Fruit fly (Drosophila melanogaster) Kc167 (cell line): ENCODE results near the gene CG42526.

ENCODE experiments used
- Myc ChIP-seq: fragments of >200 bp; optimal IDR thresholded peaks from 2 replicates; lab custom pipeline; 2017; ENCODE audit warnings: missing external identifiers
- Sin3A ChIP-seq: fragments of >200 bp; optimal IDR thresholded peaks from 2 replicates; lab custom pipeline; 2018; ENCODE audit warnings: missing external identifiers
- h ChIP-seq: fragments of >200 bp; optimal IDR thresholded peaks from 3 replicates; lab custom pipeline; 2018; ENCODE audit warnings: missing external identifiers
- insv ChIP-seq: fragments of >200 bp; optimal IDR thresholded peaks from 3 replicates; lab custom pipeline; 2018; ENCODE audit warnings: missing external identifiers
- psq ChIP-seq: fragments of >200 bp; optimal IDR thresholded peaks from 2 replicates; lab custom pipeline; 2017; ENCODE audit warnings: missing external identifiers
- ttk ChIP-seq: sonication (Bioruptor generic); optimal IDR thresholded peaks from 2 replicates; lab custom pipeline; 2017; ENCODE audit warnings: missing external identifiers

CG42526 gene

dm6 chr3L:9396038-9396437 lies 39.2 kb downstream of the CG42526 start:
- TF ChIP-seq h (lab: Kevin White, UChicago) (no peak), ttk (lab: Kevin White, UChicago) (no peak), Sin3A (lab: Kevin White, UChicago) (no peak), insv (no peak), Myc (no peak), psq (lab: Kevin White, UChicago) (no peak)

- TF ChIP-seq psq (lab: Kevin White, UChicago): no peak
- TF ChIP-seq Myc: no peak
- no peak for TF ChIP-seq ttk (lab: Kevin White, UChicago)
- TF ChIP-seq h (lab: Kevin White, UChicago): no peak
- no peak for TF ChIP-seq insv
- no peak for TF ChIP-seq Sin3A (lab: Kevin White, UChicago)
These were observed 43.7 kb downstream of the CG42526 start for dm6 chr3L:9391340-9391980.

DNA sequence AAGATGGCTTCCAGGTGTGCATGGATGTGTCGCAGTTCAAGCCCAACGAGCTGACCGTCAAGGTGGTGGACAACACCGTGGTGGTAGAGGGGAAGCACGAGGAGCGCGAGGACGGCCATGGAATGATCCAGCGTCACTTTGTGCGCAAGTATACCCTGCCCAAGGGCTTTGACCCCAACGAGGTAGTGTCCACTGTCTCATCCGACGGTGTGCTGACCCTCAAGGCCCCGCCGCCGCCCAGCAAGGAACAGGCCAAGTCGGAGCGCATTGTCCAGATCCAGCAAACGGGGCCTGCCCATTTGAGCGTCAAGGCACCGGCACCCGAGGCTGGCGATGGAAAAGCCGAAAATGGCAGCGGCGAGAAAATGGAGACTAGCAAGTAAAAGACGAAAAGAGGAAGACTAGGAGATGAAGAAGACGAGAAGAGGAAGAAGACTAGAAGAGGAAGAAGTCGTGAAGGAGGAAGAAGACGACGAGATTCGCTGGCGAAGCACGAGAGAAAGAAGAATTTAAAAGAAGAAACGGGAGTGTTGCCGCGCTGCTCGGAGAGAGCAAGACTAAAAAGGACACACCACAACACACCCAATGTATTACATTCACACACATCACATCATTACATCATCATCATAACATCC lies 50.6 kb downstream of the CG42526 start:
- TF ChIP-seq ttk (lab: Kevin White, UChicago) (no peak), Myc (no peak), psq (lab: Kevin White, UChicago) (no peak), insv (no peak), Sin3A (lab: Kevin White, UChicago) (no peak), h (lab: Kevin White, UChicago) (no peak)
